Worm (Caenorhabditis elegans) whole organism, mixed stage, embryonic: Measurements from ENCODE around the gene svh-1.

Experiments used
- M03D4.4 ChIP-seq: sonication (generic microtip); optimal IDR thresholded peaks from 2 replicates; lab custom pipeline; 2017; ENCODE audit warnings: mild to moderate bottlenecking, missing genetic modification characterization, missing compliant biosample characterization
- blmp-1 ChIP-seq: fragments of 150-350 bp; optimal IDR thresholded peaks from 2 replicates; lab custom pipeline; 2014; ENCODE audit warnings: missing biosample characterization, missing genetic modification characterization
- ceh-43 ChIP-seq: fragments of 200-800 bp; sonication (Bioruptor generic); optimal IDR thresholded peaks from 2 replicates; lab custom pipeline; 2018; ENCODE audit warnings: mild to moderate bottlenecking, missing genetic modification characterization, moderate library complexity, missing compliant biosample characterization
- ceh-83 ChIP-seq: fragments of 200-800 bp; sonication (Bioruptor generic); optimal IDR thresholded peaks from 2 replicates; lab custom pipeline; 2018; ENCODE audit warnings: mild to moderate bottlenecking, missing genetic modification characterization, missing compliant biosample characterization
- ces-1 ChIP-seq: fragments of 150-350 bp; optimal IDR thresholded peaks from 2 replicates; lab custom pipeline; 2014; ENCODE audit warnings: missing biosample characterization, missing genetic modification reagents, missing genetic modification characterization
- cnd-1 ChIP-seq: fragments of 200-800 bp; sonication (Bioruptor generic); optimal IDR thresholded peaks from 2 replicates; lab custom pipeline; 2018; ENCODE audit warnings: mild to moderate bottlenecking, missing genetic modification characterization, missing compliant biosample characterization
- drap-1 ChIP-seq: fragments of 200-800 bp; sonication (Bioruptor generic); optimal IDR thresholded peaks from 3 replicates; lab custom pipeline; 2018; ENCODE audit warnings: mild to moderate bottlenecking, missing genetic modification characterization, missing compliant biosample characterization
- elt-1 ChIP-seq: sonication (generic microtip); optimal IDR thresholded peaks from 2 replicates; lab custom pipeline; 2017; ENCODE audit warnings: missing genetic modification characterization, mild to moderate bottlenecking, missing compliant biosample characterization, antibody characterized with exemption, moderate library complexity, borderline replicate concordance; ENCODE audit not compliant: insufficient read depth
- elt-3 ChIP-seq: fragments of 150-350 bp; optimal IDR thresholded peaks from 2 replicates; lab custom pipeline; 2014; ENCODE audit warnings: missing biosample characterization, missing genetic modification characterization
- flh-1 ChIP-seq: fragments of 200-800 bp; sonication (Bioruptor generic); optimal IDR thresholded peaks from 2 replicates; lab custom pipeline; 2018; ENCODE audit warnings: mild to moderate bottlenecking, missing genetic modification characterization, moderate library complexity, missing compliant biosample characterization
- ham-2 ChIP-seq: fragments of 200-800 bp; sonication (Bioruptor generic); optimal IDR thresholded peaks from 2 replicates; lab custom pipeline; 2018; ENCODE audit warnings: mild to moderate bottlenecking, missing genetic modification characterization, missing compliant biosample characterization
- hlh-1 ChIP-seq: fragments of 150-350 bp; optimal IDR thresholded peaks from 2 replicates; lab custom pipeline; 2014; ENCODE audit warnings: missing biosample characterization, missing genetic modification reagents, missing genetic modification characterization
- lin-13 ChIP-seq: fragments of 150-350 bp; optimal IDR thresholded peaks from 2 replicates; lab custom pipeline; 2014; ENCODE audit warnings: missing biosample characterization, missing genetic modification characterization
- lin-32 ChIP-seq: fragments of 200-800 bp; sonication (Bioruptor generic); optimal IDR thresholded peaks from 2 replicates; lab custom pipeline; 2018; ENCODE audit warnings: mild to moderate bottlenecking, missing genetic modification characterization, missing compliant biosample characterization
- lsy-2 ChIP-seq: fragments of 150-350 bp; optimal IDR thresholded peaks from 2 replicates; lab custom pipeline; 2014; ENCODE audit warnings: missing biosample characterization, missing genetic modification characterization
- mab-5 ChIP-seq: fragments of 150-350 bp; optimal IDR thresholded peaks from 2 replicates; lab custom pipeline; 2014; ENCODE audit warnings: missing biosample characterization, missing genetic modification characterization
- mep-1 ChIP-seq: fragments of 150-350 bp; optimal IDR thresholded peaks from 2 replicates; lab custom pipeline; 2017; ENCODE audit warnings: missing biosample characterization, missing genetic modification reagents, missing genetic modification characterization, inconsistent platforms
- mls-2 ChIP-seq: sonication (generic microtip); optimal IDR thresholded peaks from 2 replicates; lab custom pipeline; 2016; ENCODE audit warnings: mild to moderate bottlenecking, missing genetic modification characterization, moderate library complexity, missing compliant biosample characterization
- nhr-12 ChIP-seq: fragments of 150-350 bp; optimal IDR thresholded peaks from 2 replicates; lab custom pipeline; 2014; ENCODE audit warnings: missing biosample characterization, missing genetic modification characterization
- nhr-2 ChIP-seq: fragments of 150-350 bp; optimal IDR thresholded peaks from 2 replicates; lab custom pipeline; 2014; ENCODE audit warnings: missing biosample characterization, missing genetic modification characterization
- nhr-237 ChIP-seq: fragments of 150-350 bp; optimal IDR thresholded peaks from 2 replicates; lab custom pipeline; 2014; ENCODE audit warnings: missing biosample characterization, missing genetic modification characterization
- nhr-28 ChIP-seq: fragments of 150-350 bp; optimal IDR thresholded peaks from 2 replicates; lab custom pipeline; 2014; ENCODE audit warnings: missing biosample characterization, missing genetic modification characterization
- nhr-76 ChIP-seq: sonication (generic microtip); optimal IDR thresholded peaks from 2 replicates; lab custom pipeline; 2017; ENCODE audit warnings: missing biosample characterization, missing genetic modification characterization
- sem-2 ChIP-seq: fragments of 200-800 bp; sonication (Bioruptor generic); optimal IDR thresholded peaks from 2 replicates; lab custom pipeline; 2018; ENCODE audit warnings: mild to moderate bottlenecking, missing genetic modification characterization, missing compliant biosample characterization
- snpc-4 ChIP-seq: fragments of 150-350 bp; optimal IDR thresholded peaks from 2 replicates; lab custom pipeline; 2014; ENCODE audit warnings: missing biosample characterization, missing genetic modification characterization
- sptf-1 ChIP-seq: sonication (generic microtip); optimal IDR thresholded peaks from 2 replicates; lab custom pipeline; 2017; ENCODE audit warnings: mild to moderate bottlenecking, missing genetic modification characterization, moderate library complexity, missing compliant biosample characterization
- tbx-8 ChIP-seq: fragments of 200-800 bp; sonication (Bioruptor generic); optimal IDR thresholded peaks from 2 replicates; lab custom pipeline; 2018; ENCODE audit warnings: mild to moderate bottlenecking, missing genetic modification characterization, moderate library complexity, missing compliant biosample characterization
- unc-39 ChIP-seq: fragments of 150-350 bp; optimal IDR thresholded peaks from 2 replicates; lab custom pipeline; 2014; ENCODE audit warnings: missing biosample characterization, missing genetic modification characterization
- unc-62 ChIP-seq: fragments of 150-350 bp; optimal IDR thresholded peaks from 2 replicates; lab custom pipeline; 2014; ENCODE audit warnings: missing biosample characterization, missing genetic modification reagents, missing genetic modification characterization
- zip-8 ChIP-seq: fragments of 150-350 bp; optimal IDR thresholded peaks from 2 replicates; lab custom pipeline; 2014; ENCODE audit warnings: missing biosample characterization, missing genetic modification characterization

svh-1 gene

ce11 chrIV:8183313-8183712 lies 23.1 kb upstream of the svh-1 start:
- TF ChIP-seq sptf-1 (tag; lab: Kevin White, UChicago) (peak; percentile 43), mls-2 (tag; lab: Kevin White, UChicago) (peak; percentile 63), cnd-1 (tag; lab: Kevin White, UChicago) (peak; percentile 36), lin-13 (no peak), unc-62 (no peak), M03D4.4 (tag; lab: Kevin White, UChicago) (peak; percentile 8), ces-1 (peak; percentile 81)

ce11 chrIV:8188421-8189112 lies 17.8 kb upstream of the svh-1 start:
- no peak for TF ChIP-seq sptf-1 (tag; lab: Kevin White, UChicago)
- TF ChIP-seq zip-8 (tag; lab: Kevin White, UChicago) = no peak
- no peak for TF ChIP-seq blmp-1 (tag; lab: Kevin White, UChicago)
- TF ChIP-seq mep-1 (tag; lab: Kevin White, UChicago) = no peak
- TF ChIP-seq snpc-4 (tag; lab: Kevin White, UChicago) = no peak
- no peak for TF ChIP-seq ham-2 (GFP tag; lab: Kevin White, UChicago)
- TF ChIP-seq unc-62 = no peak
- no peak for TF ChIP-seq mls-2 (tag; lab: Kevin White, UChicago)
- TF ChIP-seq elt-3 = no peak
- TF ChIP-seq hlh-1 (tag; lab: Kevin White, UChicago) = no peak

ce11 chrIV:8189667-8190066 lies 16.7 kb upstream of the svh-1 start:
- no peak for TF ChIP-seq snpc-4 (tag; lab: Kevin White, UChicago)
- TF ChIP-seq lsy-2 = no peak
- no peak for TF ChIP-seq ceh-83 (GFP tag; lab: Kevin White, UChicago)
- no peak for TF ChIP-seq drap-1 (GFP tag; lab: Kevin White, UChicago)
- TF ChIP-seq mab-5 (tag; lab: Kevin White, UChicago) = no peak
- no peak for TF ChIP-seq nhr-2 (tag; lab: Kevin White, UChicago)
- TF ChIP-seq tbx-8 (GFP tag; lab: Kevin White, UChicago) = no peak
- TF ChIP-seq, all 35 proteins: peak for 0

ce11 chrIV:8192878-8193277 lies 13.5 kb upstream of the svh-1 start:
- no peak for TF ChIP-seq mls-2 (tag; lab: Kevin White, UChicago)
- no peak for TF ChIP-seq sem-2
- no peak for TF ChIP-seq nhr-12 (tag; lab: Kevin White, UChicago)
- TF ChIP-seq ham-2 (GFP tag; lab: Kevin White, UChicago) = no peak
- TF ChIP-seq drap-1 (GFP tag; lab: Kevin White, UChicago) = no peak
- TF ChIP-seq, all 35 proteins: peak for 0

- TF ChIP-seq nhr-237 (no peak), lin-32 (GFP tag; lab: Kevin White, UChicago) (no peak), tbx-8 (GFP tag; lab: Kevin White, UChicago) (no peak), flh-1 (GFP tag; lab: Kevin White, UChicago) (no peak), elt-1 (no peak), sem-2 (no peak), lsy-2 (no peak), unc-39 (tag; lab: Kevin White, UChicago) (no peak), ceh-83 (GFP tag; lab: Kevin White, UChicago) (no peak), hlh-1 (tag; lab: Kevin White, UChicago) (no peak), drap-1 (GFP tag; lab: Kevin White, UChicago) (no peak), nhr-28 (tag; lab: Kevin White, UChicago) (no peak), ceh-43 (GFP tag; lab: Kevin White, UChicago) (no peak), nhr-76 (tag; lab: Kevin White, UChicago) (no peak), elt-3 (no peak), ham-2 (GFP tag; lab: Kevin White, UChicago) (no peak), cnd-1 (tag; lab: Kevin White, UChicago) (no peak), snpc-4 (tag; lab: Kevin White, UChicago) (no peak)
Observed at ce11 chrIV:8198851-8199250, 7.6 kb upstream of the svh-1 start, which contains the start of gene wsp-1. Gene wsp-1, minus strand, starts transcription at chrIV:8198951.
